Fruit fly (Drosophila melanogaster) whole organism, prepupa: ENCODE measurements around the gene vnc.

ENCODE experiments used
- CG10631 ChIP-seq: fragments of 200-800 bp; sonication (Bioruptor generic); optimal IDR thresholded peaks from 2 replicates; lab custom pipeline; 2016; ENCODE audit warnings: missing biosample characterization, missing genetic modification characterization
- CG11762 ChIP-seq: fragments of 200-800 bp; sonication (Bioruptor generic); optimal IDR thresholded peaks from 3 replicates; lab custom pipeline; 2016; ENCODE audit warnings: missing biosample characterization, missing genetic modification characterization; ENCODE audit not compliant: insufficient read depth
- CG15336 ChIP-seq: fragments of 200-800 bp; sonication (Bioruptor generic); IDR thresholded peaks from 2 replicates; pipeline ENCODE4 v1.3.6; 2022; ENCODE audit warnings: missing biosample characterization, missing genetic modification characterization
- CG1621 ChIP-seq: fragments of 200-800 bp; sonication (Bioruptor generic); optimal IDR thresholded peaks from 3 replicates; lab custom pipeline; 2018; ENCODE audit warnings: missing biosample characterization, mild to moderate bottlenecking, missing genetic modification characterization
- CG16779 ChIP-seq: fragments of 200-800 bp; sonication (Bioruptor generic); optimal IDR thresholded peaks from 3 replicates; lab custom pipeline; 2017; ENCODE audit warnings: missing biosample characterization, mild to moderate bottlenecking, missing genetic modification characterization
- CG3032 ChIP-seq: fragments of 200-800 bp; optimal IDR thresholded peaks from 2 replicates; lab custom pipeline; 2019; ENCODE audit warnings: missing biosample characterization, mild to moderate bottlenecking, missing genetic modification characterization, moderate library complexity
- CG31627 ChIP-seq: fragments of 200-800 bp; sonication (Bioruptor generic); optimal IDR thresholded peaks from 3 replicates; lab custom pipeline; 2016; ENCODE audit warnings: missing biosample characterization, missing genetic modification characterization
- CG3919 ChIP-seq: fragments of 200-800 bp; sonication (Bioruptor generic); optimal IDR thresholded peaks from 3 replicates; lab custom pipeline; 2016; ENCODE audit warnings: missing biosample characterization, missing genetic modification characterization
- CG6276 ChIP-seq: fragments of 200-800 bp; sonication (Bioruptor generic); optimal IDR thresholded peaks from 2 replicates; lab custom pipeline; 2017; ENCODE audit warnings: missing biosample characterization, mild to moderate bottlenecking, missing genetic modification characterization
- CG6808 ChIP-seq: fragments of 200-800 bp; sonication (Bioruptor generic); optimal IDR thresholded peaks from 3 replicates; lab custom pipeline; 2017; ENCODE audit warnings: missing biosample characterization, missing genetic modification characterization, mild to moderate bottlenecking, moderate library complexity, missing genetic modification reagents
- CG7368 ChIP-seq: fragments of 200-800 bp; sonication (Bioruptor generic); optimal IDR thresholded peaks from 3 replicates; lab custom pipeline; 2016; ENCODE audit warnings: missing biosample characterization, missing genetic modification characterization
- CG8119 ChIP-seq: fragments of 200-800 bp; sonication (Bioruptor generic); IDR thresholded peaks from 3 replicates; pipeline ENCODE4 v1.3.6; 2022; ENCODE audit warnings: missing biosample characterization, missing genetic modification characterization
- CG8319 ChIP-seq: fragments of 200-800 bp; sonication (Bioruptor generic); optimal IDR thresholded peaks from 3 replicates; lab custom pipeline; 2016; ENCODE audit warnings: missing biosample characterization, missing genetic modification characterization
- CG8632 ChIP-seq: fragments of 200-800 bp; sonication (Bioruptor generic); optimal IDR thresholded peaks from 3 replicates; lab custom pipeline; 2016; ENCODE audit warnings: missing biosample characterization, missing genetic modification characterization
- CG9139 ChIP-seq: fragments of 200-800 bp; sonication (Bioruptor generic); optimal IDR thresholded peaks from 3 replicates; lab custom pipeline; 2017; ENCODE audit warnings: missing biosample characterization, mild to moderate bottlenecking, missing genetic modification characterization
- Eip75B ChIP-seq: fragments of 200-800 bp; sonication (Bioruptor generic); optimal IDR thresholded peaks from 3 replicates; lab custom pipeline; 2016; ENCODE audit warnings: missing biosample characterization, missing genetic modification characterization
- Eip78C ChIP-seq: fragments of 200-800 bp; sonication (Bioruptor generic); peaks from one replicate; lab custom pipeline; 2016; ENCODE audit warnings: missing biosample characterization, missing genetic modification characterization
- Ets21C ChIP-seq: fragments of 200-800 bp; sonication (Bioruptor generic); optimal IDR thresholded peaks from 3 replicates; lab custom pipeline; 2016; ENCODE audit warnings: missing biosample characterization, missing genetic modification characterization
- Gug ChIP-seq: fragments of 200-800 bp; sonication (Bioruptor generic); IDR thresholded peaks from 2 replicates; pipeline ENCODE4 v1.3.6; 2022; ENCODE audit warnings: missing biosample characterization, missing genetic modification characterization
- Hr39 ChIP-seq: fragments of 200-800 bp; sonication (Bioruptor generic); optimal IDR thresholded peaks from 2 replicates; lab custom pipeline; 2016; ENCODE audit warnings: missing biosample characterization, missing genetic modification characterization
- Lpt ChIP-seq: fragments of 200-800 bp; sonication (Bioruptor generic); optimal IDR thresholded peaks from 3 replicates; lab custom pipeline; 2016; ENCODE audit warnings: missing biosample characterization, missing genetic modification characterization
- Met ChIP-seq: fragments of 200-800 bp; sonication (Bioruptor generic); optimal IDR thresholded peaks from 3 replicates; lab custom pipeline; 2016; ENCODE audit warnings: missing biosample characterization, missing genetic modification characterization
- OdsH ChIP-seq: fragments of 200-800 bp; sonication (Bioruptor generic); optimal IDR thresholded peaks from 3 replicates; lab custom pipeline; 2016; ENCODE audit warnings: missing biosample characterization, missing genetic modification characterization
- Sox14 ChIP-seq: fragments of 200-800 bp; sonication (Bioruptor generic); optimal IDR thresholded peaks from 3 replicates; lab custom pipeline; 2016; ENCODE audit warnings: missing biosample characterization, missing genetic modification characterization
- achi ChIP-seq: fragments of 200-800 bp; sonication (Bioruptor generic); optimal IDR thresholded peaks from 3 replicates; lab custom pipeline; 2016; ENCODE audit warnings: missing biosample characterization, missing genetic modification characterization
- dsx ChIP-seq: fragments of 200-800 bp; optimal IDR thresholded peaks from 3 replicates; lab custom pipeline; 2019; ENCODE audit warnings: missing biosample characterization, mild to moderate bottlenecking, missing genetic modification characterization, moderate library complexity; ENCODE audit not compliant: poor library complexity, severe bottlenecking
- eg ChIP-seq: fragments of 200-800 bp; sonication (Bioruptor generic); IDR thresholded peaks from 3 replicates; pipeline ENCODE4 v1.3.6; 2022; ENCODE audit warnings: missing biosample characterization, missing genetic modification characterization
- fd85E ChIP-seq: fragments of 200-800 bp; sonication (Bioruptor generic); optimal IDR thresholded peaks from 3 replicates; lab custom pipeline; 2016; ENCODE audit warnings: missing biosample characterization, missing genetic modification characterization
- fkh ChIP-seq: fragments of 200-800 bp; sonication (Bioruptor generic); optimal IDR thresholded peaks from 3 replicates; lab custom pipeline; 2017; ENCODE audit warnings: missing biosample characterization, mild to moderate bottlenecking, missing genetic modification characterization, moderate library complexity
- net ChIP-seq: fragments of 200-800 bp; sonication (Bioruptor generic); optimal IDR thresholded peaks from 3 replicates; lab custom pipeline; 2016; ENCODE audit warnings: missing biosample characterization, missing genetic modification characterization
- pdm3 ChIP-seq: fragments of 200-800 bp; sonication (Bioruptor generic); optimal IDR thresholded peaks from 3 replicates; lab custom pipeline; 2016; ENCODE audit warnings: missing biosample characterization, missing genetic modification characterization
- spab ChIP-seq: fragments of 200-800 bp; sonication (Bioruptor generic); optimal IDR thresholded peaks from 2 replicates; lab custom pipeline; 2017; ENCODE audit warnings: missing biosample characterization, mild to moderate bottlenecking, missing genetic modification characterization, missing genetic modification reagents
- ss ChIP-seq, 2 experiments: fragments of 200-800 bp; sonication (Bioruptor generic); optimal IDR thresholded peaks; 2 replicates in 1 of 2; 3 replicates in 1 of 2; lab custom pipeline; 2017 to 2018; ENCODE audit warnings: mild to moderate bottlenecking in 2 of 2, missing biosample characterization in 2 of 2, missing genetic modification characterization in 2 of 2, moderate library complexity in 1 of 2
- svp ChIP-seq: fragments of 200-800 bp; sonication (Bioruptor generic); peaks from one replicate; lab custom pipeline; 2016; ENCODE audit warnings: missing biosample characterization, missing genetic modification characterization
- topi ChIP-seq: fragments of 200-800 bp; sonication (Bioruptor generic); optimal IDR thresholded peaks from 3 replicates; lab custom pipeline; 2016; ENCODE audit warnings: missing biosample characterization, missing genetic modification characterization
- vri ChIP-seq: fragments of 200-800 bp; sonication (Bioruptor generic); optimal IDR thresholded peaks from 3 replicates; lab custom pipeline; 2016; ENCODE audit warnings: missing biosample characterization, mild to moderate bottlenecking, missing genetic modification characterization

The vnc gene

DNA sequence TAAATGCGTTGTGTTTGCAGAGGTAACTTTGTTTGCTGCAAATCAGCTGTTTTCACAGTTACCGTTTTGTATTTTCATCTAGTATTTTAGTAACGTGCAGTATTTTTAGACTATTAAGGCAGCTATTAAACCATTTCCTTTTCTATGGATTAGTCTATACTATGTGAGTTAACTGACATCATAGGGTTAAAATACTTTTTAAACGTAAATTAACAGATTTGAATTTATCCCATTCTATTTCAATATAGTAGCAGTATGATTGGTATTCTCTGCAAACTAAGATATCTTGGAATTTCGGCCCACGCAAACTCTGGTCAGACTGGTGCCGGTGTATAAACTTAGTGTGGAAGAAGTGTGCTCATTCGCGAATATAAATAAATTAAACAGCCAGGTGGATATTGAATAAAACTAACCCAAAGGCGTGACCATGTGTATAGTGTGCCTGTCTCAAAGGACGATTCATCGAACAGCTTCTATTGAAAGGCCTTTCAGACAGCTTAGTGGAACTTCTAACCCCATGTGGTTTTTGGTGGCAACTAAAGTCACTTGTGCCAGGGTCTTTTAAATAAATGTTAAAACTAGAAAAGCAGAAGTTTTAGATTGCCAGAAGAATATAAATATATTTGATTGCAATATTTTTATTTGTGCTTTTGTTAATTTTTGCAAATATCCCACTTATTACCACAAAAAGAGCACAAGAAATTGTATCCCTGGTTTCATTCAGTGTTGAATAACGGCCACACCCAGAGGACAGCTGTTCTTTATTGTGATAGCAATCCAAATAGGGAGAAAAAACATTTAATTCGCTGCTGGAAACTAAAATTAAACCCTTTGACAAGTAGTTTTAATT is at the start of gene vnc, which contains the start of the genes CG6674 and CG42455 (continued):
- TF ChIP-seq CG31627: peak; percentile 31
- no peak for TF ChIP-seq fd85E (GFP tag; lab: Kevin White, UChicago)
- no peak for TF ChIP-seq spab
- peak; percentile 26 for TF ChIP-seq Met (GFP tag; lab: Kevin White, UChicago)
- TF ChIP-seq CG7368 (GFP tag; lab: Kevin White, UChicago): no peak
- no peak for TF ChIP-seq CG15336 (GFP tag; lab: Robert Waterston, UW)
- peak; percentile 17 for TF ChIP-seq vri (GFP tag; lab: Kevin White, UChicago)
- TF ChIP-seq Eip75B (GFP tag; lab: Kevin White, UChicago): peak; percentile 2
- TF ChIP-seq, all 60 proteins: peak for 29

DNA sequence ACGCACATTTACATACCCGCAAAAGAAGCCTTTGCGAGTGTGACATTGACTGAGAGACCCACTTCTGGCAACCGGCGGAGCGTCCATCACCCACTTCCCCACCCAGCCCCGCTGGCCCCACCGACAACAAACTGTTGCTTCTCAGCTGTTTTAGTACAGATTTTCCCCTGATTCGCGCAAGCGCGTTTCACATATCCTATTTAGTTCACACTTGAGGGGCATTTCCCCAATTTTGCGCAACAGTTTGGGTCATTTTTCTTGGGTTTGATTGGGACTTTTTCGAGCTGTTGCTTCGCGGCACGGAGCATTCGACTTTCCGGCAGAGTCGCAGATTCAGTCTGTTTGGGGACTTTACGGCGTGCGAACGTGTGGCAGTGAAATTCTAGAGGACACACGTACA is 44.9 kb upstream of the vnc start:
- no peak for TF ChIP-seq Sox14 (GFP tag; lab: Kevin White, UChicago)
- no peak for TF ChIP-seq CG8632
- no peak for TF ChIP-seq pdm3
- no peak for TF ChIP-seq Gug (GFP tag; lab: Robert Waterston, UW)
- no peak for TF ChIP-seq CG10631
- TF ChIP-seq CG11762 (GFP tag; lab: Kevin White, UChicago): no peak
- TF ChIP-seq ss (GFP tag; optimal IDR thresholded peaks at IDR 0.05; lab: Kevin White, UChicago): no peak
- TF ChIP-seq svp (GFP tag; lab: Kevin White, UChicago): no peak
- no peak for TF ChIP-seq CG3032 (tag; lab: Kevin White, UChicago)

DNA sequence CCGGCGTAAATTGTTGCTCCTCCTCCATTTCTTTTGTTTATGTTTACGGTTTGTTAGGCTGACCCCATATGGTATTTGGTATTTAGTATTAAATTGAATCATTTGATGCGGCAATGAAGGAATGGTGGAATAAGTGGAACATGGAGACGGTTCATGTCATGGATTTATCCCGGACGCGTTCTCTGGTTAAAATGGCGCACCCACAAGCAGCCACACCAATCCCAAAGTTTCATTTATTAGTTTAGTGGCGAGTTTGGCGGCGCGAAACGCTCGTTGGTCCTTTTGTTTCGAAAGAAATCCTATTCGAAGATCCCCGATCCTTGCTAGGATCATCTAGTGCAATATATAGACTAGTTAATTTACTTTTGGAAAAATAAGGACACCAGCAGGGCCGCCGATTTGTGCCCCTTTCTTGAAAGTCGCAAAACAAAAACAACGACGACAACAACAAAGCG is 3.8 kb upstream of the vnc start, which contains the start of the genes CG6685 and Dronc:
Gene CG6685 (minus strand): TSS at position 51 of the 455 bp plus-strand sequence.
Gene Dronc (plus strand): TSS at position 213 of the 455 bp plus-strand sequence.
- peak; percentile 99 for TF ChIP-seq CG1621
- TF ChIP-seq fd85E (GFP tag; lab: Kevin White, UChicago): no peak
- no peak for TF ChIP-seq CG3919 (GFP tag; lab: Kevin White, UChicago)
- no peak for TF ChIP-seq CG8319 (GFP tag; lab: Kevin White, UChicago)
- no peak for TF ChIP-seq CG9139 (GFP tag; lab: Kevin White, UChicago)
- TF ChIP-seq CG6808 (GFP tag; lab: Kevin White, UChicago): no peak
- no peak for TF ChIP-seq Ets21C (GFP tag; lab: Kevin White, UChicago)
- TF ChIP-seq fkh (GFP tag; lab: Kevin White, UChicago): no peak
- no peak for TF ChIP-seq CG6276 (GFP tag; lab: Kevin White, UChicago)
- TF ChIP-seq CG7368 (GFP tag; lab: Kevin White, UChicago): no peak
- TF ChIP-seq CG8119 (GFP tag; lab: Robert Waterston, UW): no peak
- TF ChIP-seq CG8632: no peak
- peak; percentile 99 for TF ChIP-seq svp (GFP tag; lab: Kevin White, UChicago)
- TF ChIP-seq Hr39: no peak
- no peak for TF ChIP-seq net
- peak; percentile 92 for TF ChIP-seq Sox14 (GFP tag; lab: Kevin White, UChicago)
- no peak for TF ChIP-seq dsx (GFP tag; lab: Kevin White, UChicago)
- no peak for TF ChIP-seq Lpt (GFP tag; lab: Kevin White, UChicago)
- TF ChIP-seq Eip78C (GFP tag; lab: Kevin White, UChicago): peak; percentile 35
- TF ChIP-seq topi (GFP tag; lab: Kevin White, UChicago): no peak
- no peak for TF ChIP-seq eg (GFP tag; lab: Robert Waterston, UW)
- TF ChIP-seq CG16779 (tag; lab: Kevin White, UChicago): no peak
- TF ChIP-seq OdsH (GFP tag; lab: Kevin White, UChicago): no peak
- TF ChIP-seq achi (GFP tag; lab: Kevin White, UChicago): no peak
